Worm (Caenorhabditis elegans) whole organism, L4 larva: Measurements from ENCODE around the gene nfx-1.

ENCODE experiments used
- F44E2.7 ChIP-seq: fragments of 200-800 bp; sonication (Bioruptor generic); IDR thresholded peaks from 2 replicates; pipeline ENCODE4 v2.1.2; 2022; ENCODE audit warnings: missing genetic modification characterization, missing compliant biosample characterization
- T26A8.4 ChIP-seq: fragments of 200-800 bp; sonication (Bioruptor generic); IDR thresholded peaks from 2 replicates; pipeline ENCODE4 v1.3.6; 2022; ENCODE audit warnings: missing genetic modification characterization, missing compliant biosample characterization
- Y48G9A.11 ChIP-seq: fragments of 200-800 bp; sonication (Bioruptor generic); IDR thresholded peaks from 2 replicates; pipeline ENCODE4 v1.3.6; 2022; ENCODE audit warnings: missing genetic modification reagents, missing genetic modification characterization, missing compliant biosample characterization
- aha-1 ChIP-seq: fragments of 150-350 bp; peaks from one replicate; lab custom pipeline; 2014; ENCODE audit warnings: missing biosample characterization, missing genetic modification characterization
- arid-1 ChIP-seq: fragments of 200-800 bp; sonication (Bioruptor generic); conservative IDR thresholded peaks from 2 replicates; pipeline ENCODE4 v1.3.6; 2022; ENCODE audit warnings: missing genetic modification reagents, missing genetic modification characterization, missing compliant biosample characterization
- attf-4 ChIP-seq: sonication (generic microtip); optimal IDR thresholded peaks from 3 replicates; lab custom pipeline; 2017; ENCODE audit warnings: missing biosample characterization, missing genetic modification characterization
- ceh-20 ChIP-seq: fragments of 200-800 bp; sonication (Bioruptor generic); IDR thresholded peaks from 2 replicates; pipeline ENCODE4 v1.3.6; 2022; ENCODE audit warnings: missing genetic modification reagents, missing genetic modification characterization, missing compliant biosample characterization
- ceh-28 ChIP-seq: fragments of 150-350 bp; optimal IDR thresholded peaks from 2 replicates; lab custom pipeline; 2014; ENCODE audit warnings: missing biosample characterization, missing genetic modification reagents, missing genetic modification characterization
- cey-2 ChIP-seq: sonication (generic microtip); optimal IDR thresholded peaks from 3 replicates; lab custom pipeline; 2017; ENCODE audit warnings: missing genetic modification characterization, mild to moderate bottlenecking, missing compliant biosample characterization, antibody characterized with exemption, borderline replicate concordance; ENCODE audit not compliant: insufficient read depth
- ctbp-1 ChIP-seq: fragments of 200-800 bp; sonication (Bioruptor generic); IDR thresholded peaks from 2 replicates; pipeline ENCODE4 v1.3.6; 2022; ENCODE audit warnings: missing genetic modification reagents, missing genetic modification characterization, missing compliant biosample characterization
- daf-16 ChIP-seq, 3 experiments: sonication (generic microtip); optimal IDR thresholded peaks; 2 replicates each; lab custom pipeline; 2016 to 2017; ENCODE audit warnings: missing genetic modification characterization in 3 of 3, missing genetic modification reagents in 3 of 3, mild to moderate bottlenecking in 2 of 3, missing compliant biosample characterization in 2 of 3, missing biosample characterization in 1 of 3, moderate library complexity in 1 of 3
- dmd-9 ChIP-seq: fragments of 200-800 bp; sonication (Bioruptor generic); IDR thresholded peaks from 2 replicates; pipeline ENCODE4 v1.3.6; 2022; ENCODE audit warnings: missing genetic modification reagents, missing genetic modification characterization, missing compliant biosample characterization
- dve-1 ChIP-seq: sonication (generic microtip); optimal IDR thresholded peaks from 2 replicates; lab custom pipeline; 2017; ENCODE audit warnings: antibody characterized with exemption, mild to moderate bottlenecking, missing genetic modification characterization, missing compliant biosample characterization; ENCODE audit not compliant: insufficient read depth
- egl-43 ChIP-seq: fragments of 200-800 bp; sonication (Bioruptor generic); IDR thresholded peaks from 2 replicates; pipeline ENCODE4 v1.3.6; 2022; ENCODE audit warnings: missing genetic modification reagents, missing genetic modification characterization, missing compliant biosample characterization
- fkh-10 ChIP-seq: fragments of 150-350 bp; optimal IDR thresholded peaks from 2 replicates; lab custom pipeline; 2014; ENCODE audit warnings: missing biosample characterization, missing genetic modification reagents, missing genetic modification characterization
- fos-1 ChIP-seq: fragments of 150-350 bp; optimal IDR thresholded peaks from 2 replicates; lab custom pipeline; 2014; ENCODE audit warnings: missing biosample characterization, missing genetic modification characterization
- hif-1 ChIP-seq, 2 experiments: sonication (generic microtip); optimal IDR thresholded peaks; 2 replicates each; lab custom pipeline; 2016 to 2017; ENCODE audit warnings: missing compliant biosample characterization in 2 of 2, missing genetic modification characterization in 2 of 2, missing genetic modification reagents in 2 of 2, missing genotype in 2 of 2, mild to moderate bottlenecking in 1 of 2
- hmg-1.1 ChIP-seq: fragments of 200-800 bp; sonication (Bioruptor generic); IDR thresholded peaks from 2 replicates; pipeline ENCODE4 v1.3.6; 2022; ENCODE audit warnings: missing genetic modification reagents, missing genetic modification characterization, missing compliant biosample characterization
- lim-7 ChIP-seq: fragments of 200-800 bp; sonication (Bioruptor generic); IDR thresholded peaks from 2 replicates; pipeline ENCODE4 v1.3.6; 2022; ENCODE audit warnings: missing genetic modification characterization, missing compliant biosample characterization
- lin-13 ChIP-seq: fragments of 150-350 bp; optimal IDR thresholded peaks from 2 replicates; lab custom pipeline; 2014; ENCODE audit warnings: missing biosample characterization, missing genetic modification reagents, missing genetic modification characterization
- lin-29 ChIP-seq: fragments of 200-800 bp; sonication (Bioruptor generic); IDR thresholded peaks from 2 replicates; pipeline ENCODE4 v1.3.6; 2022; ENCODE audit warnings: missing genetic modification reagents, missing genetic modification characterization, missing compliant biosample characterization
- madf-5 ChIP-seq, 2 experiments: fragments of 200-800 bp; sonication (Bioruptor generic); IDR thresholded peaks; 2 replicates each; pipeline ENCODE4 v1.3.6; 2022; ENCODE audit warnings: missing compliant biosample characterization in 2 of 2, missing genetic modification characterization in 2 of 2
- madf-9 ChIP-seq: fragments of 200-800 bp; sonication (Bioruptor generic); conservative IDR thresholded peaks from 2 replicates; pipeline ENCODE4 v1.3.6; 2022; ENCODE audit warnings: missing genetic modification reagents, missing genetic modification characterization, missing compliant biosample characterization
- mdt-29 ChIP-seq: fragments of 200-800 bp; sonication (Bioruptor generic); IDR thresholded peaks from 2 replicates; pipeline ENCODE4 v1.3.6; 2022; ENCODE audit warnings: missing genetic modification reagents, missing genetic modification characterization, missing compliant biosample characterization
- mep-1 ChIP-seq: fragments of 150-350 bp; sonication (generic microtip); optimal IDR thresholded peaks from 3 replicates; lab custom pipeline; 2014; ENCODE audit warnings: missing biosample characterization, missing genetic modification characterization
- mes-2 ChIP-seq: sonication (generic microtip); optimal IDR thresholded peaks from 2 replicates; lab custom pipeline; 2016; ENCODE audit warnings: missing genotype, mild to moderate bottlenecking, missing genetic modification characterization, missing compliant biosample characterization; ENCODE audit not compliant: poor library complexity, severe bottlenecking
- mxl-2 ChIP-seq: fragments of 200-800 bp; sonication (Bioruptor generic); conservative IDR thresholded peaks from 2 replicates; pipeline ENCODE4 v1.3.6; 2022; ENCODE audit warnings: missing genetic modification reagents, missing genetic modification characterization, missing compliant biosample characterization
- mxl-3 ChIP-seq: fragments of 200-800 bp; sonication (Bioruptor generic); optimal IDR thresholded peaks from 2 replicates; lab custom pipeline; 2018; ENCODE audit warnings: mild to moderate bottlenecking, missing genetic modification characterization, missing compliant biosample characterization
- nhr-10 ChIP-seq: fragments of 150-350 bp; optimal IDR thresholded peaks from 2 replicates; lab custom pipeline; 2014; ENCODE audit warnings: missing biosample characterization, missing genetic modification characterization
- nhr-237 ChIP-seq: sonication (generic microtip); optimal IDR thresholded peaks from 2 replicates; lab custom pipeline; 2017; ENCODE audit warnings: missing biosample characterization, missing genetic modification characterization
- nhr-28 ChIP-seq: fragments of 150-350 bp; optimal IDR thresholded peaks from 2 replicates; lab custom pipeline; 2014; ENCODE audit warnings: missing biosample characterization, missing genetic modification characterization
- nhr-41 ChIP-seq: fragments of 200-800 bp; sonication (Bioruptor generic); IDR thresholded peaks from 2 replicates; pipeline ENCODE4 v1.3.6; 2022; ENCODE audit warnings: missing genetic modification reagents, missing genetic modification characterization, missing compliant biosample characterization
- nhr-48 ChIP-seq: sonication (generic microtip); optimal IDR thresholded peaks from 2 replicates; lab custom pipeline; 2016; ENCODE audit warnings: mild to moderate bottlenecking, missing genetic modification characterization, missing compliant biosample characterization
- nhr-77 ChIP-seq: fragments of 150-350 bp; optimal IDR thresholded peaks from 2 replicates; lab custom pipeline; 2014; ENCODE audit warnings: missing biosample characterization, missing genetic modification characterization
- pha-4 ChIP-seq, 2 experiments: fragments of 150-350 bp in 1 of 2; fragments of 200-800 bp in 1 of 2; sonication (Bioruptor generic) in 1 of 2; IDR thresholded peaks in 1 of 2; optimal IDR thresholded peaks in 1 of 2; 2 replicates each; pipeline versions ENCODE4 v1.3.6 to Lab custom; 2014 to 2022; ENCODE audit warnings: missing genetic modification characterization in 2 of 2, missing genetic modification reagents in 2 of 2, missing biosample characterization in 1 of 2, missing compliant biosample characterization in 1 of 2
- php-3 ChIP-seq: fragments of 200-800 bp; sonication (Bioruptor generic); IDR thresholded peaks from 2 replicates; pipeline ENCODE4 v1.3.6; 2022; ENCODE audit warnings: missing genetic modification reagents, missing genetic modification characterization, missing compliant biosample characterization
- saeg-2 ChIP-seq: fragments of 200-800 bp; sonication (Bioruptor generic); IDR thresholded peaks from 2 replicates; pipeline ENCODE4 v1.3.6; 2022; ENCODE audit warnings: missing genetic modification reagents, missing genetic modification characterization, missing compliant biosample characterization
- snpc-1.2 ChIP-seq: fragments of 200-800 bp; sonication (Bioruptor generic); IDR thresholded peaks from 2 replicates; pipeline ENCODE4 v1.3.6; 2022; ENCODE audit warnings: missing genetic modification reagents, missing genetic modification characterization, missing compliant biosample characterization
- spr-1 ChIP-seq: sonication (generic microtip); optimal IDR thresholded peaks from 2 replicates; lab custom pipeline; 2016; ENCODE audit warnings: mild to moderate bottlenecking, missing genetic modification characterization, missing compliant biosample characterization
- spr-3 ChIP-seq: fragments of 200-800 bp; sonication (Bioruptor generic); optimal IDR thresholded peaks from 2 replicates; lab custom pipeline; 2018; ENCODE audit warnings: mild to moderate bottlenecking, missing genetic modification characterization, missing compliant biosample characterization
- unc-62 ChIP-seq, 3 experiments: fragments of 150-350 bp in 1 of 3; sonication (generic microtip); optimal IDR thresholded peaks in 2 of 3; peaks in 1 of 3; 1 replicate in 1 of 3; 2 replicates in 2 of 3; lab custom pipeline; 2014 to 2017; ENCODE audit warnings: missing biosample characterization in 3 of 3, missing genetic modification characterization in 3 of 3, missing genetic modification reagents in 3 of 3, missing genotype in 1 of 3
- zip-2 ChIP-seq: fragments of 150-350 bp; optimal IDR thresholded peaks from 2 replicates; lab custom pipeline; 2014; ENCODE audit warnings: missing biosample characterization, missing genetic modification characterization
- ztf-11 ChIP-seq: fragments of 150-350 bp; optimal IDR thresholded peaks from 2 replicates; lab custom pipeline; 2014; ENCODE audit warnings: missing biosample characterization, missing genetic modification characterization
- ztf-7 ChIP-seq: fragments of 150-350 bp; optimal IDR thresholded peaks from 2 replicates; lab custom pipeline; 2014; ENCODE audit warnings: missing biosample characterization, missing genetic modification characterization

The nfx-1 gene

DNA sequence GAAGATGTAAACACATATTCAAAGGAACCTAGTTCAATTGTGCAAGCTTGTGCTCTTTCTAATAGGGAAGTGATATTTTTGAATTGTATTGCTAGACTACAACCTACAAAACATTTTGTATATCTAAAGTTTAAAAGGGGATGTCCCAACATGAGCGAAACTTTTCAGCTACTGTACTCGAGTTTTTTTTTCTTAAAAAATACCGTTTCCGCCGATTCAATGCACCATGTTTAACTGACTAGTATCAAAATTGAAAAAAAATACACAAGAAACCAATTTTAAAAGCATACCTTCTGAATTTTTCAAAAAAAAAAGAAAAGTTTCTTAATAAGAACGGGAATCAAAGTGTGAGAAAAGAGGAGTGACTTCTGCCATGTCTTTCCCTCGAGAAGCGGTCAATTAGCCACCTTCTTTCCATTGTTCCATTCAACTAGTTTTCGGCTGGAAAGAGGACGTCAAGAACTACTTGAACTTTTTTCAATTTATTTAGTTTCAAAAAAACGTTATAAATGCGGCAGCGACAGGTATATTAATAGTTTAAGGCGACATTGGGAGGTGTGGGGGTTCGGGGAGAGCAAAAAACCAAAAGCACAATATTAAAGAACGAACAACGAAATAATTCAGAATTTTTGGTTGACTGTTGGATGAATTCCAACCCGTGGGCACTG lies 40.3 kb downstream of the nfx-1 start, which contains the start of gene nas-4 (continued):
- TF ChIP-seq Y48G9A.11 (GFP tag; lab: Robert Waterston, UW) (no peak), unc-62 (GFP tag; optimal IDR thresholded peaks at IDR 0.05 in 1 of 2; lab: Kevin White, UChicago) (peak in 1 of 2 experiments; percentile 56), unc-62 (tag; optimal IDR thresholded peaks at IDR 0.05; lab: Kevin White, UChicago) (no peak), pha-4 (GFP tag; IDR thresholded peaks at IDR 0.05; lab: Robert Waterston, UW) (no peak), pha-4 (tag; optimal IDR thresholded peaks at IDR 0.05; lab: Kevin White, UChicago) (no peak), mdt-29 (GFP tag; lab: Robert Waterston, UW) (peak; percentile 35; the same call in 1 of the 2 replicates), hmg-1.1 (peak; percentile 43; the same call in 1 of the 2 replicates), snpc-1.2 (no peak), madf-5 (GFP tag; IDR thresholded peaks at IDR 0.05; lab: Robert Waterston, UW) (no peak), mep-1 (tag; lab: Kevin White, UChicago) (peak; percentile 71), dmd-9 (GFP tag; lab: Robert Waterston, UW) (no peak), nhr-10 (tag; lab: Kevin White, UChicago) (peak; percentile 70), ztf-11 (no peak), madf-9 (GFP tag; lab: Robert Waterston, UW) (no peak), fos-1 (tag; lab: Kevin White, UChicago) (peak; percentile 28), saeg-2 (no peak), lin-13 (GFP tag; lab: Kevin White, UChicago) (no peak), mes-2 (tag; lab: Kevin White, UChicago) (peak; percentile 41), spr-1 (peak; percentile 40), dve-1 (peak; percentile 32), attf-4 (no peak), lim-7 (GFP tag; lab: Robert Waterston, UW) (0 out of 2 replicates have a peak, but pooled peaks have one; percentile 36), ztf-7 (tag; lab: Kevin White, UChicago) (no peak)
- TF ChIP-seq, all 104 proteins: peak for 18

- no peak for TF ChIP-seq ceh-20 (GFP tag; lab: Robert Waterston, UW)
- peak; percentile 40 for TF ChIP-seq aha-1
- TF ChIP-seq mxl-3 (GFP tag; lab: Kevin White, UChicago): peak; percentile 6
Measured at ce11 chrIII:6418254-6418653, 43.1 kb downstream of the nfx-1 start.

- peak; percentile 35 for TF ChIP-seq mxl-3 (GFP tag; lab: Kevin White, UChicago)
- peak; percentile 8 for TF ChIP-seq nhr-48 (tag; lab: Kevin White, UChicago)
- no peak for TF ChIP-seq egl-43 (GFP tag; lab: Robert Waterston, UW)
- no peak for TF ChIP-seq saeg-2
- no peak for TF ChIP-seq nhr-41 (GFP tag; lab: Robert Waterston, UW)
- TF ChIP-seq hif-1 (tag; optimal IDR thresholded peaks at IDR 0.05; lab: Kevin White, UChicago): no peak
- no peak for TF ChIP-seq nhr-10 (tag; lab: Kevin White, UChicago)
- no peak for TF ChIP-seq arid-1 (GFP tag; lab: Robert Waterston, UW)
- TF ChIP-seq nhr-237 (tag; lab: Kevin White, UChicago): no peak
- TF ChIP-seq spr-3 (GFP tag; lab: Kevin White, UChicago): no peak
- no peak for TF ChIP-seq T26A8.4
- TF ChIP-seq nhr-77 (tag; lab: Kevin White, UChicago): no peak
- TF ChIP-seq zip-2: no peak
- TF ChIP-seq nhr-28: peak; percentile 69
- no peak for TF ChIP-seq php-3 (GFP tag; lab: Robert Waterston, UW)
- no peak for TF ChIP-seq mxl-2 (GFP tag; lab: Robert Waterston, UW)
- no peak for TF ChIP-seq Y48G9A.11 (GFP tag; lab: Robert Waterston, UW)
- TF ChIP-seq daf-16 (GFP tag; optimal IDR thresholded peaks at IDR 0.05; lab: Kevin White, UChicago): no peak
- peak; percentile 15 for TF ChIP-seq daf-16 (tag; optimal IDR thresholded peaks at IDR 0.05; lab: Kevin White, UChicago)
- TF ChIP-seq pha-4 (GFP tag; IDR thresholded peaks at IDR 0.05; lab: Robert Waterston, UW): no peak
- no peak for TF ChIP-seq pha-4 (tag; optimal IDR thresholded peaks at IDR 0.05; lab: Kevin White, UChicago)
- TF ChIP-seq fkh-10: no peak
- no peak for TF ChIP-seq lin-29 (GFP tag; lab: Robert Waterston, UW)
- TF ChIP-seq ctbp-1: no peak
- no peak for TF ChIP-seq lim-7 (GFP tag; lab: Robert Waterston, UW)
- TF ChIP-seq ceh-28: no peak
- TF ChIP-seq madf-5 (GFP tag; IDR thresholded peaks at IDR 0.05; lab: Robert Waterston, UW): no peak
- TF ChIP-seq cey-2 (tag; lab: Kevin White, UChicago): no peak
- TF ChIP-seq F44E2.7 (GFP tag; lab: Robert Waterston, UW): no peak
Measured at ce11 chrIII:6419409-6419944, 44.3 kb downstream of the nfx-1 start, which contains the start of gene atgl-1. Gene atgl-1 (minus strand): TSS chrIII:6419459.
